Fruit fly (Drosophila melanogaster) whole organism, embryonic: ENCODE data around the gene CG16984.

Experiments used
- Bgb ChIP-seq: fragments of 200-800 bp; sonication (Bioruptor generic); IDR thresholded peaks from 2 replicates; pipeline ENCODE4 v1.3.6; 2022; ENCODE audit warnings: missing biosample characterization, missing genetic modification characterization; ENCODE audit not compliant: partially characterized antibody
- CG10431 ChIP-seq: fragments of 200-800 bp; sonication (Bioruptor generic); optimal IDR thresholded peaks from 3 replicates; lab custom pipeline; 2018; ENCODE audit warnings: missing biosample characterization, mild to moderate bottlenecking, missing genetic modification characterization
- CG10543 ChIP-seq: fragments of 200-800 bp; sonication (Bioruptor generic); optimal IDR thresholded peaks from 3 replicates; lab custom pipeline; 2017; ENCODE audit warnings: missing biosample characterization, mild to moderate bottlenecking, missing genetic modification characterization, moderate library complexity
- CG12744 ChIP-seq: fragments of 200-800 bp; sonication (Bioruptor generic); optimal IDR thresholded peaks from 2 replicates; lab custom pipeline; 2016; ENCODE audit warnings: missing biosample characterization, missing genetic modification characterization
- CG14014 ChIP-seq: fragments of 200-800 bp; sonication (Bioruptor generic); IDR thresholded peaks from 2 replicates; pipeline ENCODE4 v1.3.6; 2022; ENCODE audit warnings: missing biosample characterization, missing genetic modification characterization
- CG14667 ChIP-seq: fragments of 200-800 bp; sonication (Bioruptor generic); IDR thresholded peaks from 2 replicates; pipeline ENCODE4 v1.3.6; 2022; ENCODE audit warnings: missing biosample characterization, missing genetic modification characterization
- CG16813 ChIP-seq: fragments of 200-800 bp; sonication (Bioruptor generic); IDR thresholded peaks from 3 replicates; pipeline ENCODE4 v1.3.6; 2022; ENCODE audit warnings: missing biosample characterization, missing genetic modification characterization; ENCODE audit not compliant: partially characterized antibody
- CG17359 ChIP-seq: fragments of 200-800 bp; sonication (Bioruptor generic); optimal IDR thresholded peaks from 3 replicates; lab custom pipeline; 2018; ENCODE audit warnings: missing biosample characterization, mild to moderate bottlenecking, missing genetic modification characterization, moderate library complexity
- CG17612 ChIP-seq: fragments of 200-800 bp; sonication (Bioruptor generic); IDR thresholded peaks from 2 replicates; pipeline ENCODE4 v1.3.6; 2022; ENCODE audit warnings: missing biosample characterization, missing genetic modification characterization
- CG17802 ChIP-seq: fragments of 200-800 bp; sonication (Bioruptor generic); optimal IDR thresholded peaks from 2 replicates; lab custom pipeline; 2018; ENCODE audit warnings: missing biosample characterization, mild to moderate bottlenecking, missing genetic modification characterization, moderate library complexity
- CG17912 ChIP-seq: fragments of 200-800 bp; sonication (Bioruptor generic); optimal IDR thresholded peaks from 2 replicates; lab custom pipeline; 2018; ENCODE audit warnings: missing biosample characterization, mild to moderate bottlenecking, missing genetic modification characterization
- CG18599 ChIP-seq: fragments of 200-800 bp; sonication (Bioruptor generic); optimal IDR thresholded peaks from 3 replicates; lab custom pipeline; 2017; ENCODE audit warnings: missing biosample characterization, missing genetic modification characterization, mild to moderate bottlenecking, moderate library complexity, missing genetic modification reagents
- CG2712 ChIP-seq: fragments of 200-800 bp; optimal IDR thresholded peaks from 3 replicates; lab custom pipeline; 2019; ENCODE audit warnings: missing biosample characterization, mild to moderate bottlenecking, missing genetic modification characterization, moderate library complexity
- CG31224 ChIP-seq: fragments of 200-800 bp; sonication (Bioruptor generic); IDR thresholded peaks from 2 replicates; pipeline ENCODE4 v1.3.6; 2022; ENCODE audit warnings: missing biosample characterization, missing genetic modification characterization
- CG3281 ChIP-seq: fragments of 200-800 bp; sonication (Bioruptor generic); optimal IDR thresholded peaks from 3 replicates; lab custom pipeline; 2017; ENCODE audit warnings: missing biosample characterization, mild to moderate bottlenecking, missing genetic modification characterization
- CG33213 ChIP-seq: fragments of 200-800 bp; sonication (Bioruptor generic); optimal IDR thresholded peaks from 3 replicates; lab custom pipeline; 2016; ENCODE audit warnings: missing biosample characterization, missing genetic modification characterization
- CG34224 ChIP-seq: fragments of 200-800 bp; sonication (Bioruptor generic); IDR thresholded peaks from 3 replicates; pipeline ENCODE4 v1.3.6; 2022; ENCODE audit warnings: missing biosample characterization, missing genetic modification characterization; ENCODE audit not compliant: partially characterized antibody
- CG4404 ChIP-seq: fragments of 200-800 bp; sonication (Bioruptor generic); IDR thresholded peaks from 2 replicates; pipeline ENCODE4 v1.3.6; 2022; ENCODE audit warnings: missing biosample characterization, missing genetic modification characterization
- CG6254 ChIP-seq: fragments of 200-800 bp; sonication (Bioruptor generic); optimal IDR thresholded peaks from 3 replicates; lab custom pipeline; 2017; ENCODE audit warnings: mild to moderate bottlenecking, missing biosample characterization, missing genetic modification reagents, missing genetic modification characterization
- CG6854 ChIP-seq: fragments of 200-800 bp; sonication (Bioruptor generic); optimal IDR thresholded peaks from 3 replicates; lab custom pipeline; 2017; ENCODE audit warnings: missing biosample characterization, mild to moderate bottlenecking, missing genetic modification characterization
- CG7928 ChIP-seq: fragments of 200-800 bp; sonication (Bioruptor generic); optimal IDR thresholded peaks from 2 replicates; lab custom pipeline; 2017; ENCODE audit warnings: missing biosample characterization, mild to moderate bottlenecking, missing genetic modification characterization
- Dfd ChIP-seq, 2 experiments: fragments of >200 bp; optimal IDR thresholded peaks; 2 replicates each; lab custom pipeline; 2017; ENCODE audit warnings: missing biosample characterization in 2 of 2, missing genetic modification characterization in 2 of 2
- Hr51 ChIP-seq, 2 experiments: fragments of 200-800 bp; sonication (Bioruptor generic); optimal IDR thresholded peaks; 2 replicates in 1 of 2; 3 replicates in 1 of 2; lab custom pipeline; 2016 to 2018; ENCODE audit warnings: missing biosample characterization in 2 of 2, missing genetic modification characterization in 2 of 2, mild to moderate bottlenecking in 1 of 2, moderate library complexity in 1 of 2
- Kr ChIP-seq: fragments of 200-800 bp; sonication (Bioruptor generic); optimal IDR thresholded peaks from 2 replicates; lab custom pipeline; 2017; ENCODE audit warnings: missing biosample characterization, mild to moderate bottlenecking, missing genetic modification characterization
- MESR4 ChIP-seq: fragments of 200-800 bp; sonication (Bioruptor generic); optimal IDR thresholded peaks from 2 replicates; lab custom pipeline; 2018; ENCODE audit warnings: missing biosample characterization, mild to moderate bottlenecking, missing genetic modification characterization, moderate library complexity
- MTF-1 ChIP-seq: fragments of 200-800 bp; sonication (Bioruptor generic); optimal IDR thresholded peaks from 2 replicates; lab custom pipeline; 2018; ENCODE audit warnings: missing biosample characterization, mild to moderate bottlenecking, missing genetic modification characterization, borderline replicate concordance
- Rfx ChIP-seq: fragments of 200-800 bp; sonication (Bioruptor generic); IDR thresholded peaks from 2 replicates; pipeline ENCODE4 v1.3.6; 2022; ENCODE audit warnings: missing biosample characterization, missing genetic modification characterization
- az2 ChIP-seq: fragments of 200-800 bp; sonication (Bioruptor generic); optimal IDR thresholded peaks from 3 replicates; lab custom pipeline; 2016; ENCODE audit warnings: missing biosample characterization, missing genetic modification characterization
- cg ChIP-seq: fragments of 200-800 bp; sonication (Bioruptor generic); optimal IDR thresholded peaks from 3 replicates; lab custom pipeline; 2019; ENCODE audit warnings: missing biosample characterization, mild to moderate bottlenecking, missing genetic modification characterization, moderate library complexity
- chif ChIP-seq, 2 experiments: fragments of 200-800 bp; sonication (Bioruptor generic); optimal IDR thresholded peaks; 3 replicates each; lab custom pipeline; 2016; ENCODE audit warnings: missing biosample characterization in 2 of 2, missing genetic modification characterization in 2 of 2
- chinmo ChIP-seq: fragments of 200-800 bp; sonication (Bioruptor generic); IDR thresholded peaks from 4 replicates; pipeline ENCODE4 v1.3.6; 2022; ENCODE audit warnings: missing biosample characterization, missing genetic modification characterization; ENCODE audit not compliant: partially characterized antibody
- exex ChIP-seq: fragments of 200-800 bp; sonication (Bioruptor generic); optimal IDR thresholded peaks from 4 replicates; lab custom pipeline; 2018; ENCODE audit warnings: missing biosample characterization, mild to moderate bottlenecking, missing genetic modification characterization, moderate library complexity
- eyg ChIP-seq: fragments of 200-800 bp; sonication (Bioruptor generic); optimal IDR thresholded peaks from 3 replicates; lab custom pipeline; 2016; ENCODE audit warnings: missing biosample characterization, missing genetic modification characterization
- fd96Cb ChIP-seq: fragments of 200-800 bp; sonication (Bioruptor generic); optimal IDR thresholded peaks from 2 replicates; lab custom pipeline; 2018; ENCODE audit warnings: missing biosample characterization, mild to moderate bottlenecking, missing genetic modification characterization, moderate library complexity
- gt ChIP-seq: fragments of 200-800 bp; sonication (Bioruptor generic); IDR thresholded peaks from 2 replicates; pipeline ENCODE4 v1.3.6; 2022; ENCODE audit warnings: missing biosample characterization, missing genetic modification characterization
- kni ChIP-seq: fragments of 200-800 bp; sonication (Bioruptor generic); optimal IDR thresholded peaks from 3 replicates; lab custom pipeline; 2017; ENCODE audit warnings: mild to moderate bottlenecking, missing biosample characterization, missing genetic modification reagents, missing genetic modification characterization
- lola ChIP-seq, 3 experiments: fragments of >200 bp in 2 of 3; fragments of 200-800 bp in 1 of 3; sonication (Bioruptor generic) in 1 of 3; optimal IDR thresholded peaks; 2 replicates each; lab custom pipeline; 2017 to 2019; ENCODE audit warnings: missing biosample characterization in 3 of 3, missing genetic modification characterization in 3 of 3, mild to moderate bottlenecking in 1 of 3, moderate library complexity in 1 of 3
- mam ChIP-seq: fragments of 200-800 bp; sonication (Bioruptor generic); optimal IDR thresholded peaks from 3 replicates; lab custom pipeline; 2016; ENCODE audit warnings: missing biosample characterization, missing genetic modification characterization
- otp ChIP-seq: fragments of 200-800 bp; sonication (Bioruptor generic); IDR thresholded peaks from 3 replicates; pipeline ENCODE4, ENCODE4 v1.3.6; 2022; ENCODE audit warnings: missing biosample characterization, missing genetic modification characterization
- pnt ChIP-seq: fragments of 200-800 bp; sonication (Bioruptor generic); optimal IDR thresholded peaks from 3 replicates; lab custom pipeline; 2016; ENCODE audit warnings: missing biosample characterization, missing genetic modification characterization
- sima ChIP-seq: fragments of 200-800 bp; sonication (Bioruptor generic); optimal IDR thresholded peaks from 2 replicates; lab custom pipeline; 2016; ENCODE audit warnings: missing biosample characterization, missing genetic modification characterization
- slp2 ChIP-seq: fragments of 200-800 bp; sonication (Bioruptor generic); optimal IDR thresholded peaks from 2 replicates; lab custom pipeline; 2016; ENCODE audit warnings: missing biosample characterization, missing genetic modification characterization
- sna ChIP-seq: fragments of 200-800 bp; sonication (Bioruptor generic); IDR thresholded peaks from 2 replicates; pipeline ENCODE4 v1.3.6; 2022; ENCODE audit warnings: missing biosample characterization, missing genetic modification characterization; ENCODE audit not compliant: partially characterized antibody
- tap ChIP-seq: fragments of 200-800 bp; optimal IDR thresholded peaks from 3 replicates; lab custom pipeline; 2019; ENCODE audit warnings: missing biosample characterization, mild to moderate bottlenecking, missing genetic modification characterization, moderate library complexity
- tio ChIP-seq: fragments of 200-800 bp; sonication (Bioruptor generic); optimal IDR thresholded peaks from 2 replicates; lab custom pipeline; 2017; ENCODE audit warnings: missing biosample characterization, missing genetic modification characterization, inconsistent platforms
- wor ChIP-seq: fragments of 200-800 bp; sonication (Bioruptor generic); IDR thresholded peaks from 2 replicates; pipeline ENCODE4 v1.3.6; 2022; ENCODE audit warnings: missing biosample characterization, missing genetic modification characterization
- zf30C ChIP-seq: fragments of 200-800 bp; sonication (Bioruptor generic); optimal IDR thresholded peaks from 3 replicates; lab custom pipeline; 2018; ENCODE audit warnings: missing biosample characterization, mild to moderate bottlenecking, missing genetic modification characterization

CG16984 gene

DNA sequence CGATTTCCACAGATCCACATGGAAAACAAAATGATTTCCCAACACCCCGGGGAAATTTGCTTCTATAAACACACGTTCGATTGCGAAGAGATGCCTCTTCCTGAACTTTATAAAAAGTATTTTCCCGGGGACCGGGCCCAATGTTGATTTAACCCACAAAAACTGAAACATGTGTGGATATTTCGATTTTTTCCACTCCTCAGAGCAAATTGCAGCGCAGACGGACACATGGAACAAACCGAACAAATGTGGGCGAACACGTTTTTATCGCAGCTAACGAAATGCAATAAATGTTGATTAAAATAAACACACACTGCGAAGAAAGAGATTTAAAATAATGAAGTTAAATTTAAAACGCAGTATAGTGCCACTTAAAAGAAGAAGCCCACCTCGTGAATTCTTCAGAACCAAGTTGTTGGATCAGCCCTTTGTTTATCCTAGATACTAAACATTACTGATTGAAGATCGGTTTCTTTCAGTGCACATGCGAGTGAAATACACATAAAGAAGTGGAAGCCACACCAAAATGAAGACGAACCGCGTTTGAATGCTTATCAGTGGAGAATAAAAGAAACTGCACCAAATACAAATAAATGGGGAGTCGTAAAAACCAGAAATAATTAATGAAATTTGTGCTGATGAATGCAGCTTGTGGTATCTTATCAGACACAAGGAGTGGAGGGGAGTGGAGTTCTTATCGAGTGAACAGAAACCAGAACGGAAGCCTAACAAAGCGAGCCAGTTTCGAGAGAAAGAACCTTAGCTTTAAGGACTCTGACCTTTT is 12.6 kb upstream of the CG16984 start (continued):
- TF ChIP-seq MTF-1 (GFP tag; lab: Kevin White, UChicago), result peak; percentile 52
- TF ChIP-seq Rfx (GFP tag; lab: Robert Waterston, UW), result peak; percentile 58
- no peak for TF ChIP-seq Kr (GFP tag; lab: Kevin White, UChicago)
- peak; percentile 41; the same call in 1 of the 2 replicates for TF ChIP-seq gt (GFP tag; lab: Robert Waterston, UW)
- TF ChIP-seq pnt (GFP tag; lab: Kevin White, UChicago), result peak; percentile 58
- 0 out of 2 replicates have a peak, but pooled peaks have one; percentile 30 for TF ChIP-seq CG31224 (GFP tag; lab: Robert Waterston, UW)
- peak in 1 of 3 experiments; percentile 73 for TF ChIP-seq lola (GFP tag; optimal IDR thresholded peaks at IDR 0.05; lab: Kevin White, UChicago)
- TF ChIP-seq mam (GFP tag; lab: Kevin White, UChicago), result peak; percentile 52
- TF ChIP-seq CG10431 (GFP tag; lab: Kevin White, UChicago), result peak; percentile 59
- no peak for TF ChIP-seq CG7928 (GFP tag; lab: Kevin White, UChicago)
- no peak for TF ChIP-seq Bgb (GFP tag; lab: Robert Waterston, UW)
- TF ChIP-seq CG17359 (tag; lab: Kevin White, UChicago), result peak; percentile 93
- TF ChIP-seq CG17612, result no peak
- TF ChIP-seq CG14014, result peak; percentile 71; the same call in 1 of the 2 replicates
- no peak for TF ChIP-seq CG17912 (GFP tag; lab: Kevin White, UChicago)
- TF ChIP-seq CG6254 (GFP tag; lab: Kevin White, UChicago), result peak; percentile 87
- TF ChIP-seq fd96Cb (tag; lab: Kevin White, UChicago), result peak; percentile 89
- peak; percentile 80 to 86 for TF ChIP-seq chif (GFP tag; optimal IDR thresholded peaks at IDR 0.05; lab: Kevin White, UChicago)
- TF ChIP-seq slp2 (GFP tag; lab: Kevin White, UChicago), result peak; percentile 75
- peak; percentile 23 for TF ChIP-seq CG10543 (GFP tag; lab: Kevin White, UChicago)
- no peak for TF ChIP-seq cg
- peak; percentile 91 for TF ChIP-seq CG2712 (tag; lab: Kevin White, UChicago)
- peak; percentile 88 for TF ChIP-seq otp (GFP tag; lab: Robert Waterston, UW)
- peak; percentile 53 for TF ChIP-seq sima (GFP tag; lab: Kevin White, UChicago)
- TF ChIP-seq CG3281, result peak; percentile 37
- no peak for TF ChIP-seq CG16813 (GFP tag; lab: Robert Waterston, UW)
- no peak for TF ChIP-seq CG34224 (GFP tag; lab: Robert Waterston, UW)
- no peak for TF ChIP-seq sna
- TF ChIP-seq az2, result peak; percentile 81
- TF ChIP-seq kni (GFP tag; lab: Kevin White, UChicago), result peak; percentile 38
- peak; percentile 91 for TF ChIP-seq tap (tag; lab: Kevin White, UChicago)
- TF ChIP-seq tio, result peak; percentile 71
- peak; percentile 54 for TF ChIP-seq CG18599 (GFP tag; lab: Kevin White, UChicago)
- TF ChIP-seq Hr51 (GFP tag; optimal IDR thresholded peaks at IDR 0.05; lab: Kevin White, UChicago), result peak; percentile 10 to 91
- TF ChIP-seq Dfd (GFP tag; optimal IDR thresholded peaks at IDR 0.05; lab: Kevin White, UChicago), result no peak
- TF ChIP-seq CG14667, result peak; percentile 70
- peak; percentile 76 for TF ChIP-seq CG17802 (tag; lab: Kevin White, UChicago)
- TF ChIP-seq chinmo, result no peak
- no peak for TF ChIP-seq CG6854 (GFP tag; lab: Kevin White, UChicago)
- TF ChIP-seq MESR4 (GFP tag; lab: Kevin White, UChicago), result peak; percentile 14
- TF ChIP-seq CG33213 (GFP tag; lab: Kevin White, UChicago), result peak; percentile 82
- TF ChIP-seq CG4404 (GFP tag; lab: Robert Waterston, UW), result peak; percentile 38; the same call in 1 of the 2 replicates
- TF ChIP-seq eyg (GFP tag; lab: Kevin White, UChicago), result peak; percentile 69
- TF ChIP-seq zf30C (GFP tag; lab: Kevin White, UChicago), result peak; percentile 74
- peak; percentile 3 for TF ChIP-seq exex (tag; lab: Kevin White, UChicago)
- peak; percentile 62 for TF ChIP-seq CG12744 (GFP tag; lab: Kevin White, UChicago)
- peak; percentile 76 for TF ChIP-seq wor (GFP tag; lab: Robert Waterston, UW)
